Fruit fly (Drosophila melanogaster) whole organism, adult: ENCODE measurements around the gene CG32650.

Experiments used
- CG11617 ChIP-seq: fragments of 200-800 bp; sonication (Bioruptor generic); optimal IDR thresholded peaks from 2 replicates; lab custom pipeline; 2017; ENCODE audit warnings: mild to moderate bottlenecking, missing biosample characterization, missing genetic modification reagents, missing genetic modification characterization
- CG12768 ChIP-seq: fragments of 200-800 bp; sonication (Bioruptor generic); optimal IDR thresholded peaks from 2 replicates; lab custom pipeline; 2017; ENCODE audit warnings: missing biosample characterization, missing genetic modification characterization, mild to moderate bottlenecking, moderate library complexity, missing genetic modification reagents
- CG14711 ChIP-seq: fragments of 200-800 bp; sonication (Bioruptor generic); optimal IDR thresholded peaks from 2 replicates; lab custom pipeline; 2018; ENCODE audit warnings: missing biosample characterization, mild to moderate bottlenecking, missing genetic modification characterization, moderate library complexity
- CG1620 ChIP-seq: fragments of 200-800 bp; sonication (Bioruptor generic); optimal IDR thresholded peaks from 2 replicates; lab custom pipeline; 2016; ENCODE audit warnings: missing biosample characterization, missing genetic modification characterization
- CG33017 ChIP-seq: fragments of 200-800 bp; sonication (Bioruptor generic); optimal IDR thresholded peaks from 2 replicates; lab custom pipeline; 2018; ENCODE audit warnings: missing biosample characterization, mild to moderate bottlenecking, missing genetic modification characterization, moderate library complexity
- CG5204 ChIP-seq: fragments of 200-800 bp; sonication (Bioruptor generic); optimal IDR thresholded peaks from 2 replicates; lab custom pipeline; 2016; ENCODE audit warnings: missing biosample characterization, missing genetic modification characterization
- CG7045 ChIP-seq: fragments of 200-800 bp; sonication (Bioruptor generic); optimal IDR thresholded peaks from 2 replicates; lab custom pipeline; 2017; ENCODE audit warnings: missing biosample characterization, mild to moderate bottlenecking, missing genetic modification characterization
- CG7101 ChIP-seq: fragments of 200-800 bp; sonication (Bioruptor generic); optimal IDR thresholded peaks from 2 replicates; lab custom pipeline; 2018; ENCODE audit warnings: missing biosample characterization, mild to moderate bottlenecking, missing genetic modification characterization, moderate library complexity
- Clk ChIP-seq: fragments of 200-800 bp; sonication (Bioruptor generic); optimal IDR thresholded peaks from 2 replicates; lab custom pipeline; 2017; ENCODE audit warnings: missing biosample characterization, missing genetic modification characterization
- Crg-1 ChIP-seq: fragments of 200-800 bp; sonication (Bioruptor generic); optimal IDR thresholded peaks from 2 replicates; lab custom pipeline; 2016; ENCODE audit warnings: missing biosample characterization, missing genetic modification characterization
- Hr96 ChIP-seq: fragments of 200-800 bp; sonication (Bioruptor generic); optimal IDR thresholded peaks from 2 replicates; lab custom pipeline; 2016; ENCODE audit warnings: missing biosample characterization, missing genetic modification characterization
- Mnt ChIP-seq: fragments of 200-800 bp; sonication (Bioruptor generic); optimal IDR thresholded peaks from 2 replicates; lab custom pipeline; 2016; ENCODE audit warnings: missing biosample characterization, mild to moderate bottlenecking, missing genetic modification characterization
- bab1 ChIP-seq: fragments of 200-800 bp; sonication (Bioruptor generic); optimal IDR thresholded peaks from 3 replicates; lab custom pipeline; 2019; ENCODE audit warnings: missing biosample characterization, mild to moderate bottlenecking, missing genetic modification characterization, moderate library complexity
- cic ChIP-seq: fragments of 200-800 bp; sonication (Bioruptor generic); optimal IDR thresholded peaks from 2 replicates; lab custom pipeline; 2017; ENCODE audit warnings: missing biosample characterization, mild to moderate bottlenecking, missing genetic modification characterization, moderate library complexity
- cnc ChIP-seq, 2 experiments: fragments of >200 bp; optimal IDR thresholded peaks; 2 replicates each; lab custom pipeline; 2017
- kay ChIP-seq: fragments of 200-800 bp; sonication (Bioruptor generic); peaks from one replicate; lab custom pipeline; 2016; ENCODE audit warnings: missing biosample characterization, missing genetic modification characterization, borderline replicate concordance
- ovo ChIP-seq: fragments of 200-800 bp; sonication (Bioruptor generic); optimal IDR thresholded peaks from 2 replicates; lab custom pipeline; 2016; ENCODE audit warnings: missing biosample characterization, missing genetic modification characterization
- pad ChIP-seq: fragments of 200-800 bp; sonication (Bioruptor generic); optimal IDR thresholded peaks from 3 replicates; lab custom pipeline; 2017; ENCODE audit warnings: missing biosample characterization, missing genetic modification characterization, mild to moderate bottlenecking, moderate library complexity, missing genetic modification reagents
- tj ChIP-seq: fragments of 200-800 bp; sonication (Bioruptor generic); optimal IDR thresholded peaks from 3 replicates; lab custom pipeline; 2017; ENCODE audit warnings: missing biosample characterization, mild to moderate bottlenecking, missing genetic modification characterization, moderate library complexity
- toe ChIP-seq: fragments of 200-800 bp; sonication (Bioruptor generic); optimal IDR thresholded peaks from 2 replicates; lab custom pipeline; 2016; ENCODE audit warnings: missing biosample characterization, missing genetic modification characterization

The CG32650 gene

DNA sequence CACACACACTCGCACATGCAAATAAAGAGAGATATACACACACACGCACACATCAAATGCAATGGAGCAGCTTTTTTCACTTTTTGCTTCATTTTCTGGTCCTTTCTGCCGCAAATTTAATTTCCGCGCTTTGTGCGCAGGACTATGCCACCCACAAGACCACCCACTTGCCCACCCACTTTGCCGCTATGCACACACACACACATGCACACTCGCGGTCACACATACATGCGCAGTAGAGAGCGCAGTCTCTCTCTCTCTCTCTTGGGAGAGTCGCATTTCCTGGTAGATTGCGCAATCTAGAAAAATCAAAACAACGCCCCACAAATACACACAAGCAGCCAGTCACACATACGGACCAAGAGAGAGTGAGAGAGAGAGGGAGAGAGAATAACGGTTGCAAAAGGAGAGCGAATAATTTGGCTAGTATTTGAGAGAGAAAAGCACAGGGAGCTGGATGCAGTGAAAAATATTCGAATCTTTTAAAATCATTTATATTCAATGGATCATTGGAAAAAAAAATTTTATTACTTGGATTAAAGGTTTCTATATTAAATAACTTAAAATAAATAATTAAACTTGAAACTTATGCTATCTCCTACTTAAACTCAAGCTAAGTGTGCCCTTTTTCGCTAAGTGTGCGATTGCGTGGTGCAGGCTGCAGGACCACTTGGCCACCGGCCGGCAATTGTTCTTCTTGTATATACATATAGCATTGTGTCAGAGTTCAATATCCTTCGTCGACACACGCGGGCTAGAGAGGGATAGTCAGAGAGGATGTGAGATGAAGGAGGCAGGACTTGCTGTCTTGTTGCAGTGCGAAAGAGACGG lies 27.2 kb upstream of the CG32650 start:
- no peak for TF ChIP-seq ovo (GFP tag; lab: Kevin White, UChicago)
- no peak for TF ChIP-seq kay (GFP tag; lab: Kevin White, UChicago)
- no peak for TF ChIP-seq CG5204 (GFP tag; lab: Kevin White, UChicago)
- no peak for TF ChIP-seq CG1620 (GFP tag; lab: Kevin White, UChicago)
- TF ChIP-seq cic (GFP tag; lab: Kevin White, UChicago) = no peak
- no peak for TF ChIP-seq CG7045 (GFP tag; lab: Kevin White, UChicago)
- TF ChIP-seq CG11617 (GFP tag; lab: Kevin White, UChicago) = peak; percentile 28
- no peak for TF ChIP-seq Clk (GFP tag; lab: Kevin White, UChicago)
- no peak for TF ChIP-seq bab1
- TF ChIP-seq Hr96 = no peak
- peak; percentile 2 for TF ChIP-seq pad (GFP tag; lab: Kevin White, UChicago)
- peak; percentile 29 for TF ChIP-seq CG7101
- TF ChIP-seq CG12768 (GFP tag; lab: Kevin White, UChicago) = peak; percentile 8

DNA sequence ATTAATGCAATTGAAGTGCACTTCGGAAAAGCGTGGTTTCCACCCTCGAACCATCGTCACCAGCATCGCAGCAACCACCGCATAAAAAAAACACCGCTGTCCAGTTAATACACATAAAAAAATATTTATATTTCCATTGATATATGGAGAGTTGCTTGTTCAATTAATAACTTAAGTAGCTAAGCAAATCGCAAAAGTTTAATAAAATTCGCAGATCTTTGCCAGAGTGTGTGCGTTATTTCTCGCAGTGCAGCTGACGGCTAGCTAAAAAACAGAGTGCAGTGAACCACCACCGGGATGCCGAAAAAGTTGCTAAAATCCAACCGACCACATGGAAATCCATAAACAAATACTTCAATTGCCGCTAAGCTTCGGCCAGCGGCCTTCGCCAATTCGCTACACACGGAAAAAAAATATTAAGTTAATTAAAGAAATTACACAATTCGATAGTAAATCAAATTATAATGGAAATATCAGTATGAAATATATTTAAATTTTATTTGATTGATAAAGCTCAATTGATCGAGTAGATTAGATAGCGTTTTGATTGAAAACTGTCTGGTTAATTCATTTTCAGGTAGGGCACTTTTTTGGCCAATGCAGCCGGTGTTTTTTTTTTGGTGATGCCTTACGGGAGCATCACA lies 24.9 kb upstream of the CG32650 start:
- TF ChIP-seq ovo (GFP tag; lab: Kevin White, UChicago) (no peak), CG1620 (GFP tag; lab: Kevin White, UChicago) (no peak), CG14711 (tag; lab: Kevin White, UChicago) (no peak), Mnt (GFP tag; lab: Kevin White, UChicago) (no peak), CG33017 (tag; lab: Kevin White, UChicago) (no peak), Clk (GFP tag; lab: Kevin White, UChicago) (no peak), CG5204 (GFP tag; lab: Kevin White, UChicago) (no peak), CG11617 (GFP tag; lab: Kevin White, UChicago) (no peak), CG7101 (no peak), bab1 (no peak), CG12768 (GFP tag; lab: Kevin White, UChicago) (no peak), cnc (optimal IDR thresholded peaks at IDR 0.05; lab: Kevin White, UChicago) (no peak), pad (GFP tag; lab: Kevin White, UChicago) (no peak), cic (GFP tag; lab: Kevin White, UChicago) (no peak), toe (GFP tag; lab: Kevin White, UChicago) (no peak), Hr96 (no peak), CG7045 (GFP tag; lab: Kevin White, UChicago) (no peak), kay (GFP tag; lab: Kevin White, UChicago) (no peak), tj (no peak), Crg-1 (GFP tag; lab: Kevin White, UChicago) (no peak)

DNA sequence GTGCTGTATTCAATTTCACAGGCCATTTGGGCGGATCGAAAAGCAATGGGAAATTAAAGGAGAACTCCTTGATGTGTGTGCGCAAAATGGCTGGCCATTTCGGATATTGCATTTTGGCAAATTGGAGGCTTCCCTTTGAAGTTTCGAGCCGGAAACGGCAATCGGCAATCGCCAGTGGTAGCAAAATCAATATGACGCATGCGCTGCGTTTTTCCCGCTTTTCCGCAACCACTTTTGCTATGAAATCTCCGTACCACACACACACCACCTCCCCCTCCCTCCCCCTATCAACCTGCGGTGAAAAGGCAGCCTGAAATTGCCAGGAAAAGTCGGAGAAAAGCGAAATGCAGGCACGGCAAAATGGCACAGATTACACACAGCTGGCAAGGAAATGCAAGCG lies 23.9 kb upstream of the CG32650 start:
- TF ChIP-seq cic (GFP tag; lab: Kevin White, UChicago) (no peak), Crg-1 (GFP tag; lab: Kevin White, UChicago) (no peak), pad (GFP tag; lab: Kevin White, UChicago) (no peak), ovo (GFP tag; lab: Kevin White, UChicago) (no peak), CG7045 (GFP tag; lab: Kevin White, UChicago) (no peak), CG5204 (GFP tag; lab: Kevin White, UChicago) (no peak), Mnt (GFP tag; lab: Kevin White, UChicago) (no peak), kay (GFP tag; lab: Kevin White, UChicago) (no peak), CG12768 (GFP tag; lab: Kevin White, UChicago) (no peak), toe (GFP tag; lab: Kevin White, UChicago) (no peak), CG7101 (no peak), CG14711 (tag; lab: Kevin White, UChicago) (no peak), tj (no peak), Clk (GFP tag; lab: Kevin White, UChicago) (no peak)

DNA sequence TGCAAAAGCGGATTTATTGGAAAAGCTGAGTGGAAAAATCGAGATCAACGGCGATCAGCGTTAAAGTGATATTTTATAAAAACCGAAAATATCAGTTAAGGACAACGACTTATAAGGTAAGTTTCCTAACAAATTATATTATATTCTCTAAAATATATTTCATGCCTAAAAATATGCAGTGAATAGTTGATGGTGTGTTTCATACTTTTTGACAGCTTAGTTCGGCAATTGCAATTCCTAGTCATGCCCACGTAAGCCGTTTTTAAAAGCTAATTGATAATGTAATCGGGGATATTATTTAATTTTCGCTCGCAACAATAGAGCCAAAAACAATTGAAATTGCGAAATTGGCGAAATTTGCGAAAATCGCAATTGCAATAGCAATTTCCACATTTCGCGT lies 21.1 kb upstream of the CG32650 start:
- TF ChIP-seq tj (no peak), pad (GFP tag; lab: Kevin White, UChicago) (no peak), CG7045 (GFP tag; lab: Kevin White, UChicago) (no peak), Clk (GFP tag; lab: Kevin White, UChicago) (no peak), Crg-1 (GFP tag; lab: Kevin White, UChicago) (no peak)

DNA sequence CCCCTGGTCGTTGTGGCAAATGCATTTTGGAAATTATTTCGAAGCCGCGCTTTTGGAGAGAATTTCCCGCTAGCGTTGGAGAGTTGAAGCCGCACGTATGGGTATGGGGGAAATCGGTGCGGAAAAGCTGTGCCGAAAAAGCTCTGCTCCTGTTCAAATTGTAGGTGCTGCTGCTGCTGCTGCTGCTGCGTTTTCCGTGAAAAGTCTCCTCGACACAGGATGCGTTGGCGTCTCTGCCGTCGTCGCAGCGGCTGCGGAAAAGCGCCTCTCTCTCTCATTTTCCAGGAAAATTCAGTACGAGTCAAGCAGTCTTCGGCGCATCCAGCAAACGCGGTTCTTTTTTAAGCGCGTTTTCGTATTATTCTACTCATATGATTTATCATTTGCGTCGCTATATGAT lies 18.7 kb upstream of the CG32650 start, which contains the start of gene fne:
Gene fne (plus strand): TSS at position 301 of the 400 bp plus-strand sequence.
- TF ChIP-seq cic (GFP tag; lab: Kevin White, UChicago) (no peak), bab1 (no peak), CG7101 (no peak), CG5204 (GFP tag; lab: Kevin White, UChicago) (no peak), CG33017 (tag; lab: Kevin White, UChicago) (no peak), Mnt (GFP tag; lab: Kevin White, UChicago) (no peak), Clk (GFP tag; lab: Kevin White, UChicago) (no peak), kay (GFP tag; lab: Kevin White, UChicago) (no peak), tj (no peak), CG1620 (GFP tag; lab: Kevin White, UChicago) (no peak), CG11617 (GFP tag; lab: Kevin White, UChicago) (no peak), toe (GFP tag; lab: Kevin White, UChicago) (no peak), CG14711 (tag; lab: Kevin White, UChicago) (no peak), pad (GFP tag; lab: Kevin White, UChicago) (no peak), Crg-1 (GFP tag; lab: Kevin White, UChicago) (no peak), Hr96 (no peak), CG12768 (GFP tag; lab: Kevin White, UChicago) (no peak), cnc (optimal IDR thresholded peaks at IDR 0.05; lab: Kevin White, UChicago) (no peak), CG7045 (GFP tag; lab: Kevin White, UChicago) (no peak)
